Worm (Caenorhabditis elegans): ENCODE measurements around the gene irld-48.
A peak's percentile ranks its signal among the peaks of the same experiment; 100 is the strongest.

ce11 chrII:2976597-2976996, 20.7 kb downstream of the irld-48 start, which contains the start of gene nhr-88:
- TF ChIP-seq nhr-12 (tag; optimal IDR thresholded peaks at IDR 0.05), result no peak
- no peak for TF ChIP-seq nhr-28 (tag; optimal IDR thresholded peaks at IDR 0.05)
- TF ChIP-seq efl-1 (optimal IDR thresholded peaks at IDR 0.05), result peak in 1 of 2 experiments; percentile 10
- TF ChIP-seq efl-1 (GFP tag; optimal IDR thresholded peaks at IDR 0.05 in 1 of 2), result peak in 1 of 2 experiments; percentile 54
- no peak for TF ChIP-seq unc-62 (GFP tag; optimal IDR thresholded peaks at IDR 0.05)
- TF ChIP-seq lin-35 (GFP tag; optimal IDR thresholded peaks at IDR 0.05), result no peak
- no peak for TF ChIP-seq ama-1 (optimal IDR thresholded peaks at IDR 0.05)
- TF ChIP-seq nhr-237 (tag; optimal IDR thresholded peaks at IDR 0.05), result no peak
- TF ChIP-seq lin-15B (tag; optimal IDR thresholded peaks at IDR 0.05), result no peak
